Fruit fly (Drosophila melanogaster): ENCODE results near the gene lili.

lili gene

dm6 chr3R:24860316-24860826, 46.6 kb upstream of the lili start, which contains the start of gene CG13639:
Gene CG13639, minus strand, starts transcription at chr3R:24860366.
- TF ChIP-seq woc (GFP tag; optimal IDR thresholded peaks at IDR 0.05) (no peak), HLH106 (tag; optimal IDR thresholded peaks at IDR 0.05) (no peak), sage (GFP tag; optimal IDR thresholded peaks at IDR 0.05) (no peak), lola (GFP tag; optimal IDR thresholded peaks at IDR 0.05) (no peak), dsf (GFP tag; optimal IDR thresholded peaks at IDR 0.05; ENCODE audit: borderline replicate concordance) (no peak), Dfd (GFP tag; optimal IDR thresholded peaks at IDR 0.05) (no peak), h (GFP tag; optimal IDR thresholded peaks at IDR 0.05) (peak; percentile 11)

dm6 chr3R:24859701-24860100, 45.9 kb upstream of the lili start, which contains the start of gene ppk22:
Gene ppk22, minus strand, starts transcription at chr3R:24859801.
- TF ChIP-seq dmrt93B (GFP tag; optimal IDR thresholded peaks at IDR 0.05) (no peak), Mio (GFP tag; optimal IDR thresholded peaks at IDR 0.05) (no peak), Hnf4 (GFP tag; optimal IDR thresholded peaks at IDR 0.05) (no peak)

- no peak for TF ChIP-seq woc (GFP tag; optimal IDR thresholded peaks at IDR 0.05)
- TF ChIP-seq h (GFP tag; optimal IDR thresholded peaks at IDR 0.05), result no peak
- TF ChIP-seq dmrt93B (GFP tag; optimal IDR thresholded peaks at IDR 0.05), result no peak
- TF ChIP-seq GATAd (GFP tag; optimal IDR thresholded peaks at IDR 0.05), result no peak
- TF ChIP-seq dl (GFP tag; optimal IDR thresholded peaks at IDR 0.05; ENCODE audit: insufficient read depth in 1 of 2, partially characterized antibody in 2 of 2), result no peak
- TF ChIP-seq usp (GFP tag; optimal IDR thresholded peaks at IDR 0.05), result no peak
- TF ChIP-seq Sp1 (GFP tag; optimal IDR thresholded peaks at IDR 0.05), result no peak
- TF ChIP-seq Dfd (GFP tag; optimal IDR thresholded peaks at IDR 0.05), result no peak
- no peak for TF ChIP-seq psq (GFP tag; optimal IDR thresholded peaks at IDR 0.05)
- TF ChIP-seq Abd-B (GFP tag; optimal IDR thresholded peaks at IDR 0.05), result no peak
- TF ChIP-seq lola (GFP tag; optimal IDR thresholded peaks at IDR 0.05), result no peak
- no peak for TF ChIP-seq Mio (GFP tag; optimal IDR thresholded peaks at IDR 0.05)
- TF ChIP-seq ey (GFP tag; optimal IDR thresholded peaks at IDR 0.05), result no peak
- no peak for TF ChIP-seq Hnf4 (GFP tag; optimal IDR thresholded peaks at IDR 0.05)
- TF ChIP-seq fru (GFP tag; optimal IDR thresholded peaks at IDR 0.05), result no peak
- no peak for TF ChIP-seq CG32264 (GFP tag; optimal IDR thresholded peaks at IDR 0.05)
- TF ChIP-seq OdsH (GFP tag; optimal IDR thresholded peaks at IDR 0.05), result no peak
- TF ChIP-seq dsf (GFP tag; optimal IDR thresholded peaks at IDR 0.05; ENCODE audit: borderline replicate concordance), result no peak
Observed at dm6 chr3R:24857459-24857858, 43.6 kb upstream of the lili start, which contains the start of gene CAH4. Gene CAH4, minus strand, starts transcription at chr3R:24857559.

- TF ChIP-seq HLH106 (tag; optimal IDR thresholded peaks at IDR 0.05), result no peak
- no peak for TF ChIP-seq GATAd (GFP tag; optimal IDR thresholded peaks at IDR 0.05)
- TF ChIP-seq rgr (GFP tag; optimal IDR thresholded peaks at IDR 0.05), result no peak
- TF ChIP-seq dsf (GFP tag; optimal IDR thresholded peaks at IDR 0.05; ENCODE audit: borderline replicate concordance), result no peak
- TF ChIP-seq Jra (GFP tag; optimal IDR thresholded peaks at IDR 0.05), result no peak
- no peak for TF ChIP-seq h (GFP tag; optimal IDR thresholded peaks at IDR 0.05)
- TF ChIP-seq dl (GFP tag; optimal IDR thresholded peaks at IDR 0.05; ENCODE audit: insufficient read depth in 1 of 2, partially characterized antibody in 2 of 2), result no peak
- TF ChIP-seq fru (GFP tag; optimal IDR thresholded peaks at IDR 0.05), result no peak
- no peak for TF ChIP-seq N (GFP tag; optimal IDR thresholded peaks at IDR 0.05)
- no peak for TF ChIP-seq Dif (GFP tag; optimal IDR thresholded peaks at IDR 0.05; ENCODE audit: partially characterized antibody)
- TF ChIP-seq sage (GFP tag; optimal IDR thresholded peaks at IDR 0.05), result no peak
- TF ChIP-seq Mio (GFP tag; optimal IDR thresholded peaks at IDR 0.05), result no peak
- TF ChIP-seq Myc (optimal IDR thresholded peaks at IDR 0.05), result no peak
- TF ChIP-seq Rel (GFP tag; optimal IDR thresholded peaks at IDR 0.05), result no peak
- TF ChIP-seq Rel (tag; optimal IDR thresholded peaks at IDR 0.05), result no peak
- TF ChIP-seq lola (GFP tag; optimal IDR thresholded peaks at IDR 0.05), result no peak
- no peak for TF ChIP-seq br (GFP tag; optimal IDR thresholded peaks at IDR 0.05)
- no peak for TF ChIP-seq tai (GFP tag; optimal IDR thresholded peaks at IDR 0.05)
Observed at dm6 chr3R:24856143-24856542, 42.3 kb upstream of the lili start, which contains the start of gene HDAC11. Gene HDAC11, minus strand, starts transcription at chr3R:24856243.

dm6 chr3R:24851429-24851828, 37.6 kb upstream of the lili start, which contains the start of gene Nct:
Gene Nct, plus strand, starts transcription at chr3R:24851601.
- no peak for TF ChIP-seq Hnf4 (GFP tag; optimal IDR thresholded peaks at IDR 0.05)
- TF ChIP-seq Rel (GFP tag; optimal IDR thresholded peaks at IDR 0.05), result no peak
- peak; percentile 59 for TF ChIP-seq Rel (tag; optimal IDR thresholded peaks at IDR 0.05)
- no peak for TF ChIP-seq jim (GFP tag; optimal IDR thresholded peaks at IDR 0.05)
- TF ChIP-seq dsf (GFP tag; optimal IDR thresholded peaks at IDR 0.05; ENCODE audit: borderline replicate concordance), result no peak
- no peak for TF ChIP-seq brk (GFP tag; optimal IDR thresholded peaks at IDR 0.05)
- no peak for TF ChIP-seq CrebA (GFP tag; optimal IDR thresholded peaks at IDR 0.05; ENCODE audit: borderline replicate concordance)
- TF ChIP-seq Dfd (GFP tag; optimal IDR thresholded peaks at IDR 0.05), result no peak
- no peak for TF ChIP-seq HLH106 (tag; optimal IDR thresholded peaks at IDR 0.05)
